Fruit fly (Drosophila melanogaster) whole organism, embryonic: Measurements from ENCODE around the gene CG8944.
A peak's percentile ranks its signal among the peaks of the same experiment; 100 is the strongest.

Source experiments
- ATbp ChIP-seq: fragments of 200-800 bp; sonication (Bioruptor generic); optimal IDR thresholded peaks from 2 replicates; lab custom pipeline; 2017; ENCODE audit warnings: missing biosample characterization, mild to moderate bottlenecking, missing genetic modification characterization, missing genetic modification reagents
- Aef1 ChIP-seq: fragments of 200-800 bp; sonication (Bioruptor generic); IDR thresholded peaks from 3 replicates; pipeline ENCODE4 v1.3.6; 2022; ENCODE audit warnings: missing biosample characterization, missing genetic modification characterization
- CG12744 ChIP-seq: fragments of 200-800 bp; sonication (Bioruptor generic); optimal IDR thresholded peaks from 2 replicates; lab custom pipeline; 2016; ENCODE audit warnings: missing biosample characterization, missing genetic modification characterization
- CG14014 ChIP-seq: fragments of 200-800 bp; sonication (Bioruptor generic); IDR thresholded peaks from 2 replicates; pipeline ENCODE4 v1.3.6; 2022; ENCODE audit warnings: missing biosample characterization, missing genetic modification characterization
- CG15479 ChIP-seq: fragments of 200-800 bp; sonication (Bioruptor generic); optimal IDR thresholded peaks from 3 replicates; lab custom pipeline; 2019; ENCODE audit warnings: missing biosample characterization, mild to moderate bottlenecking, missing genetic modification characterization, moderate library complexity
- CG15696 ChIP-seq: fragments of 200-800 bp; sonication (Bioruptor generic); optimal IDR thresholded peaks from 2 replicates; lab custom pipeline; 2019; ENCODE audit warnings: missing biosample characterization, mild to moderate bottlenecking, missing genetic modification characterization, moderate library complexity
- CG16863 ChIP-seq: fragments of 200-800 bp; sonication (Bioruptor generic); optimal IDR thresholded peaks from 3 replicates; lab custom pipeline; 2016; ENCODE audit warnings: missing biosample characterization, missing genetic modification characterization
- CG17568 ChIP-seq: fragments of 200-800 bp; sonication (Bioruptor generic); optimal IDR thresholded peaks from 2 replicates; lab custom pipeline; 2018; ENCODE audit warnings: missing biosample characterization, mild to moderate bottlenecking, missing genetic modification characterization, moderate library complexity
- CG18476 ChIP-seq: fragments of 200-800 bp; sonication (Bioruptor generic); optimal IDR thresholded peaks from 2 replicates; lab custom pipeline; 2016; ENCODE audit warnings: missing biosample characterization, mild to moderate bottlenecking, missing genetic modification characterization
- CG2889 ChIP-seq: fragments of 200-800 bp; sonication (Bioruptor generic); IDR thresholded peaks from 3 replicates; pipeline ENCODE4 v1.3.6; 2022; ENCODE audit warnings: missing biosample characterization, missing genetic modification characterization
- CG30403 ChIP-seq: fragments of 200-800 bp; sonication (Bioruptor generic); optimal IDR thresholded peaks from 3 replicates; lab custom pipeline; 2016; ENCODE audit warnings: missing biosample characterization, missing genetic modification characterization
- CG31388 ChIP-seq: fragments of 200-800 bp; sonication (Bioruptor generic); optimal IDR thresholded peaks from 2 replicates; lab custom pipeline; 2016; ENCODE audit warnings: missing biosample characterization, missing genetic modification characterization
- CG34224 ChIP-seq: fragments of 200-800 bp; sonication (Bioruptor generic); IDR thresholded peaks from 3 replicates; pipeline ENCODE4 v1.3.6; 2022; ENCODE audit warnings: missing biosample characterization, missing genetic modification characterization; ENCODE audit not compliant: partially characterized antibody
- CG34422 ChIP-seq: fragments of 200-800 bp; sonication (Bioruptor generic); IDR thresholded peaks from 3 replicates; pipeline ENCODE4 v1.3.6; 2022; ENCODE audit warnings: missing biosample characterization, missing genetic modification characterization
- CG3726 ChIP-seq: fragments of 200-800 bp; sonication (Bioruptor generic); IDR thresholded peaks from 3 replicates; pipeline ENCODE4, ENCODE4 v1.3.6; 2022; ENCODE audit warnings: missing biosample characterization, missing genetic modification characterization
- CG4404 ChIP-seq: fragments of 200-800 bp; sonication (Bioruptor generic); IDR thresholded peaks from 2 replicates; pipeline ENCODE4 v1.3.6; 2022; ENCODE audit warnings: missing biosample characterization, missing genetic modification characterization
- CG7357 ChIP-seq: fragments of 200-800 bp; sonication (Bioruptor generic); IDR thresholded peaks from 3 replicates; pipeline ENCODE4 v1.3.6; 2022; ENCODE audit warnings: missing biosample characterization, missing genetic modification characterization
- CG7372 ChIP-seq: fragments of 200-800 bp; sonication (Bioruptor generic); IDR thresholded peaks from 2 replicates; pipeline ENCODE4 v1.3.6; 2022; ENCODE audit warnings: missing biosample characterization, missing genetic modification characterization
- CG7786 ChIP-seq: fragments of 200-800 bp; sonication (Bioruptor generic); optimal IDR thresholded peaks from 2 replicates; lab custom pipeline; 2016; ENCODE audit warnings: missing biosample characterization, missing genetic modification characterization
- CG7963 ChIP-seq: fragments of 200-800 bp; sonication (Bioruptor generic); IDR thresholded peaks from 3 replicates; pipeline ENCODE4 v1.3.6; 2022; ENCODE audit warnings: missing biosample characterization, missing genetic modification characterization; ENCODE audit not compliant: partially characterized antibody
- CG8290 ChIP-seq, 3 experiments: fragments of 200-800 bp; sonication (Bioruptor generic); optimal IDR thresholded peaks; 2 replicates each; lab custom pipeline; 2016 to 2019; ENCODE audit warnings: missing biosample characterization in 3 of 3, missing genetic modification characterization in 3 of 3, mild to moderate bottlenecking in 2 of 3, moderate library complexity in 1 of 3
- CG8924 ChIP-seq: fragments of 200-800 bp; optimal IDR thresholded peaks from 3 replicates; lab custom pipeline; 2019; ENCODE audit warnings: missing biosample characterization, mild to moderate bottlenecking, missing genetic modification characterization, moderate library complexity
- CG9215 ChIP-seq: fragments of 200-800 bp; sonication (Bioruptor generic); IDR thresholded peaks from 2 replicates; pipeline ENCODE4 v1.3.6; 2022; ENCODE audit warnings: missing biosample characterization, missing genetic modification characterization
- CHES-1-like ChIP-seq: fragments of 200-800 bp; sonication (Bioruptor generic); optimal IDR thresholded peaks from 2 replicates; lab custom pipeline; 2016; ENCODE audit warnings: missing biosample characterization, missing genetic modification characterization
- Camta ChIP-seq: fragments of 200-800 bp; sonication (Bioruptor generic); optimal IDR thresholded peaks from 2 replicates; lab custom pipeline; 2016; ENCODE audit warnings: missing biosample characterization, missing genetic modification characterization
- Chrac-16 ChIP-seq: fragments of 200-800 bp; sonication (Bioruptor generic); optimal IDR thresholded peaks from 3 replicates; lab custom pipeline; 2016; ENCODE audit warnings: missing biosample characterization, missing genetic modification characterization
- D ChIP-seq, 2 experiments: fragments of 200-800 bp in 1 of 2; fragments of >200 bp in 1 of 2; sonication (Bioruptor generic) in 1 of 2; optimal IDR thresholded peaks; 2 replicates in 1 of 2; 3 replicates in 1 of 2; lab custom pipeline; 2017; ENCODE audit warnings: mild to moderate bottlenecking in 1 of 2, missing biosample characterization in 1 of 2, missing genetic modification characterization in 1 of 2, missing genetic modification reagents in 1 of 2
- D19A ChIP-seq: fragments of 200-800 bp; optimal IDR thresholded peaks from 3 replicates; lab custom pipeline; 2019; ENCODE audit warnings: missing biosample characterization, mild to moderate bottlenecking, missing genetic modification characterization, moderate library complexity
- Dp ChIP-seq: fragments of 200-800 bp; sonication (Bioruptor generic); optimal IDR thresholded peaks from 2 replicates; lab custom pipeline; 2018; ENCODE audit warnings: missing biosample characterization, mild to moderate bottlenecking, missing genetic modification characterization, moderate library complexity
- Ets65A ChIP-seq: fragments of 200-800 bp; sonication (Bioruptor generic); peaks from one replicate; lab custom pipeline; 2016; ENCODE audit warnings: missing biosample characterization, missing genetic modification characterization
- HHEX ChIP-seq: fragments of 200-800 bp; sonication (Bioruptor generic); optimal IDR thresholded peaks from 3 replicates; lab custom pipeline; 2017; ENCODE audit warnings: missing biosample characterization, mild to moderate bottlenecking, missing genetic modification characterization, missing genetic modification reagents
- Meics ChIP-seq: fragments of 200-800 bp; sonication (Bioruptor generic); optimal IDR thresholded peaks from 2 replicates; lab custom pipeline; 2017; ENCODE audit warnings: missing biosample characterization, mild to moderate bottlenecking, missing genetic modification characterization
- Oaz ChIP-seq: fragments of 200-800 bp; sonication (Bioruptor generic); IDR thresholded peaks from 2 replicates; pipeline ENCODE4 v1.3.6; 2022; ENCODE audit warnings: missing biosample characterization, missing genetic modification characterization
- TFAM ChIP-seq: fragments of 200-800 bp; sonication (Bioruptor generic); optimal IDR thresholded peaks from 2 replicates; lab custom pipeline; 2017; ENCODE audit warnings: missing biosample characterization, missing genetic modification characterization, inconsistent platforms
- bsh ChIP-seq, 2 experiments: fragments of 200-800 bp; sonication (Bioruptor generic); optimal IDR thresholded peaks; 2 replicates each; lab custom pipeline; 2017 to 2018; ENCODE audit warnings: mild to moderate bottlenecking in 2 of 2, missing biosample characterization in 2 of 2, missing genetic modification characterization in 2 of 2, moderate library complexity in 1 of 2
- btn ChIP-seq: fragments of 200-800 bp; sonication (Bioruptor generic); optimal IDR thresholded peaks from 2 replicates; lab custom pipeline; 2016; ENCODE audit warnings: missing biosample characterization, missing genetic modification characterization
- cato ChIP-seq: fragments of 200-800 bp; sonication (Bioruptor generic); optimal IDR thresholded peaks from 2 replicates; lab custom pipeline; 2016; ENCODE audit warnings: missing biosample characterization, missing genetic modification characterization, borderline replicate concordance
- dysf ChIP-seq: fragments of 200-800 bp; sonication (Bioruptor generic); IDR thresholded peaks from 3 replicates; pipeline ENCODE4 v1.3.6; 2022; ENCODE audit warnings: missing biosample characterization, missing genetic modification characterization
- eyg ChIP-seq: fragments of 200-800 bp; sonication (Bioruptor generic); optimal IDR thresholded peaks from 3 replicates; lab custom pipeline; 2016; ENCODE audit warnings: missing biosample characterization, missing genetic modification characterization
- gce ChIP-seq: fragments of 200-800 bp; sonication (Bioruptor generic); IDR thresholded peaks from 3 replicates; pipeline ENCODE4 v1.3.6; 2022; ENCODE audit warnings: missing biosample characterization, missing genetic modification characterization
- gcm ChIP-seq: fragments of 200-800 bp; sonication (Bioruptor generic); optimal IDR thresholded peaks from 2 replicates; lab custom pipeline; 2019; ENCODE audit warnings: missing biosample characterization, mild to moderate bottlenecking, missing genetic modification characterization, moderate library complexity
- nerfin-1 ChIP-seq: fragments of 200-800 bp; sonication (Bioruptor generic); optimal IDR thresholded peaks from 3 replicates; lab custom pipeline; 2019; ENCODE audit warnings: missing biosample characterization, mild to moderate bottlenecking, missing genetic modification characterization, moderate library complexity
- nerfin-2 ChIP-seq: fragments of 200-800 bp; sonication (Bioruptor generic); IDR thresholded peaks from 2 replicates; pipeline ENCODE4 v1.3.6; 2022; ENCODE audit warnings: missing biosample characterization, missing genetic modification characterization; ENCODE audit not compliant: partially characterized antibody
- peb ChIP-seq: fragments of 200-800 bp; sonication (Bioruptor generic); IDR thresholded peaks from 2 replicates; pipeline ENCODE4 v1.3.6; 2022; ENCODE audit warnings: missing biosample characterization, missing genetic modification characterization
- salm ChIP-seq: fragments of 200-800 bp; sonication (Bioruptor generic); optimal IDR thresholded peaks from 2 replicates; lab custom pipeline; 2018; ENCODE audit warnings: missing biosample characterization, mild to moderate bottlenecking, missing genetic modification characterization
- so ChIP-seq: fragments of 200-800 bp; sonication (Bioruptor generic); IDR thresholded peaks from 3 replicates; pipeline ENCODE4 v1.3.6; 2022; ENCODE audit warnings: missing biosample characterization, missing genetic modification characterization
- ttk ChIP-seq: fragments of 200-800 bp; sonication (Bioruptor generic); IDR thresholded peaks from 2 replicates; pipeline ENCODE4 v2.1.2; 2022; ENCODE audit warnings: missing biosample characterization, missing genetic modification characterization
- vvl ChIP-seq: fragments of 200-800 bp; sonication (Bioruptor generic); IDR thresholded peaks from 2 replicates; pipeline ENCODE4 v1.3.6; 2022; ENCODE audit warnings: missing biosample characterization, missing genetic modification characterization
- zen ChIP-seq: fragments of 200-800 bp; sonication (Bioruptor generic); optimal IDR thresholded peaks from 3 replicates; lab custom pipeline; 2018; ENCODE audit warnings: missing biosample characterization, mild to moderate bottlenecking, missing genetic modification characterization, moderate library complexity

The CG8944 gene

DNA sequence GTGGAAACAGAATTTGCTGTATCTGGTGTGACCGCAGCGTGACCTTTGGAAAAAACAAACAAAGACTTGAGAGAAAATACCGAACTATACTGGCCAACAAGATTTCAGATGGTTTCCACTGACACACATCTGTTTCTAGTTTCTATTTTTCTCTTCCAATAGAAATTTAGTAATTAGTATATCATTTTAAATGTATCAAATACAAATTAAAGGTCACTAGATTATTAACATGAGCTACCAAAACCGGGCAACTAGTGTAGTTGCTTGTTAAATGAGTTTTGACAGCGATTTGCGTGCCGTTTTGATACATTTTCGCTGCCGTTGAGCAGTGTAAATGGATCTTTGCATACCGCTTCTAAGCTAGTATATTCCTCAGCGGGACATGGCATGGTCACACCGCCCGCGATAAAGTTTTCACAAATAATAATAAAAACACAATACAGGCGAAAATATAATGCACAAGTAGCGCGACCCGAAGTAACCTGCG, 42.3 kb downstream of the CG8944 start, which contains the start of the genes Pis and Hap40 (continued):
- TF ChIP-seq CG7372 (GFP tag; lab: Robert Waterston, UW) = peak; percentile 49; the same call in 1 of the 2 replicates
- peak; percentile 37 for TF ChIP-seq CG8290 (GFP tag; optimal IDR thresholded peaks at IDR 0.05; lab: Kevin White, UChicago)
- TF ChIP-seq CG8290 (tag; optimal IDR thresholded peaks at IDR 0.05; lab: Kevin White, UChicago) = no peak
- TF ChIP-seq CHES-1-like (GFP tag; lab: Kevin White, UChicago) = peak; percentile 30
- no peak for TF ChIP-seq CG17568
- TF ChIP-seq CG7357 = peak; percentile 97
- TF ChIP-seq TFAM (GFP tag; lab: Kevin White, UChicago) = no peak
- TF ChIP-seq Chrac-16 (GFP tag; lab: Kevin White, UChicago) = peak; percentile 74
- TF ChIP-seq CG4404 (GFP tag; lab: Robert Waterston, UW) = peak; percentile 68
- peak; percentile 61; the same call in 2 of the 3 replicates for TF ChIP-seq CG34422 (GFP tag; lab: Robert Waterston, UW)
- peak; percentile 50 for TF ChIP-seq Camta
- peak; percentile 4 for TF ChIP-seq ATbp (GFP tag; lab: Kevin White, UChicago)
- peak; percentile 73; the same call in 2 of the 3 replicates for TF ChIP-seq CG2889 (GFP tag; lab: Robert Waterston, UW)
- TF ChIP-seq cato (GFP tag; lab: Kevin White, UChicago) = peak; percentile 46
- 0 out of 3 replicates have a peak, but pooled peaks have one; percentile 22 for TF ChIP-seq CG3726 (GFP tag; lab: Robert Waterston, UW)
- peak; percentile 67 for TF ChIP-seq Meics (GFP tag; lab: Kevin White, UChicago)
- TF ChIP-seq peb (GFP tag; lab: Robert Waterston, UW) = peak; percentile 16; the same call in 1 of the 2 replicates
- TF ChIP-seq CG15479 (GFP tag; lab: Kevin White, UChicago) = no peak
- TF ChIP-seq D19A = peak; percentile 51
- 0 out of 2 replicates have a peak, but pooled peaks have one; percentile 34 for TF ChIP-seq Oaz (GFP tag; lab: Robert Waterston, UW)
- TF ChIP-seq CG9215 (GFP tag; lab: Robert Waterston, UW) = peak; percentile 82
- peak; percentile 80 for TF ChIP-seq CG14014
- TF ChIP-seq CG7786 = peak; percentile 56
- TF ChIP-seq ttk (GFP tag; lab: Robert Waterston, UW) = peak; percentile 57; the same call in 1 of the 2 replicates
- TF ChIP-seq vvl = 0 out of 2 replicates have a peak, but pooled peaks have one; percentile 18
- peak; percentile 18 for TF ChIP-seq gcm (GFP tag; lab: Kevin White, UChicago)
- TF ChIP-seq CG12744 (GFP tag; lab: Kevin White, UChicago) = peak; percentile 6
- TF ChIP-seq CG16863 (GFP tag; lab: Kevin White, UChicago) = no peak
- TF ChIP-seq CG34224 (GFP tag; lab: Robert Waterston, UW) = no peak
- TF ChIP-seq eyg (GFP tag; lab: Kevin White, UChicago) = no peak
- peak; percentile 72 for TF ChIP-seq zen (tag; lab: Kevin White, UChicago)
- TF ChIP-seq Aef1 = peak; percentile 72; the same call in 2 of the 3 replicates
- peak in 1 of 2 experiments; percentile 69 for TF ChIP-seq bsh (GFP tag; optimal IDR thresholded peaks at IDR 0.05; lab: Kevin White, UChicago)
- no peak for TF ChIP-seq D (optimal IDR thresholded peaks at IDR 0.05; lab: Kevin White, UChicago)
- TF ChIP-seq D (GFP tag; optimal IDR thresholded peaks at IDR 0.05; lab: Kevin White, UChicago) = peak; percentile 29
- TF ChIP-seq CG15696 = peak; percentile 77
- TF ChIP-seq gce = no peak
- TF ChIP-seq CG31388 (GFP tag; lab: Kevin White, UChicago) = peak; percentile 2
- TF ChIP-seq nerfin-2 (GFP tag; lab: Robert Waterston, UW) = no peak
- peak; percentile 86 for TF ChIP-seq CG30403 (GFP tag; lab: Kevin White, UChicago)
- TF ChIP-seq nerfin-1 (tag; lab: Kevin White, UChicago) = peak; percentile 54
- no peak for TF ChIP-seq btn (GFP tag; lab: Kevin White, UChicago)
- 0 out of 3 replicates have a peak, but pooled peaks have one; percentile 33 for TF ChIP-seq so
- peak; percentile 77 for TF ChIP-seq CG8924 (tag; lab: Kevin White, UChicago)
- TF ChIP-seq salm (tag; lab: Kevin White, UChicago) = peak; percentile 27
- TF ChIP-seq CG7963 = no peak
- peak; percentile 48 for TF ChIP-seq CG18476
- peak; percentile 95 for TF ChIP-seq Ets65A
- TF ChIP-seq Dp (GFP tag; lab: Kevin White, UChicago) = no peak
- peak; percentile 84 for TF ChIP-seq dysf (GFP tag; lab: Robert Waterston, UW)
- TF ChIP-seq HHEX (GFP tag; lab: Kevin White, UChicago) = peak; percentile 64
